Worm (Caenorhabditis elegans): Measurements from ENCODE around the gene ZK353.2.

ZK353.2 gene

ce11 chrIII:8394374-8395302 is 3.9 kb upstream of the ZK353.2 start, which contains the start of gene ZK353.10:
ZK353.10 (minus strand) TSS chrIII:8394424.
- TF ChIP-seq unc-62 (GFP tag; optimal IDR thresholded peaks at IDR 0.05): no peak

ce11 chrIII:8395685-8396084 is 2.8 kb upstream of the ZK353.2 start, which contains the start of gene ZK353.3:
ZK353.3 (plus strand) TSS chrIII:8395985.
- TF ChIP-seq unc-62 (GFP tag; optimal IDR thresholded peaks at IDR 0.05): no peak

ce11 chrIII:8400478-8400877 is 2.0 kb downstream of the ZK353.2 start:
- TF ChIP-seq unc-62 (GFP tag; optimal IDR thresholded peaks at IDR 0.05): no peak

ce11 chrIII:8401887-8402286 is 3.4 kb downstream of the ZK353.2 start, which contains the start of gene lap-1:
lap-1 (minus strand) TSS chrIII:8401928.
- TF ChIP-seq unc-62 (GFP tag; optimal IDR thresholded peaks at IDR 0.05): no peak

ce11 chrIII:8402633-8403032 is 4.1 kb downstream of the ZK353.2 start:
- TF ChIP-seq unc-62 (GFP tag; optimal IDR thresholded peaks at IDR 0.05): no peak

ce11 chrIII:8403507-8403906 is 5.0 kb downstream of the ZK353.2 start, which contains the start of gene cutc-1:
cutc-1 (minus strand) TSS chrIII:8403607.
- TF ChIP-seq unc-62 (GFP tag; optimal IDR thresholded peaks at IDR 0.05): no peak

ce11 chrIII:8405449-8405962 is 7.0 kb downstream of the ZK353.2 start, which contains the start of the genes ubxn-4 and cyy-1:
ubxn-4 (minus strand) TSS chrIII:8405562.
cyy-1 (plus strand) TSS chrIII:8405874.
- no peak for TF ChIP-seq unc-62 (GFP tag; optimal IDR thresholded peaks at IDR 0.05)

- no peak for TF ChIP-seq unc-62 (GFP tag; optimal IDR thresholded peaks at IDR 0.05)
Measured at ce11 chrIII:8409166-8409565, 10.7 kb downstream of the ZK353.2 start, which contains the start of gene ZK353.9. ZK353.9 (plus strand) TSS chrIII:8409496.

- no peak for TF ChIP-seq unc-62 (GFP tag; optimal IDR thresholded peaks at IDR 0.05)
Measured at ce11 chrIII:8410747-8411146, 12.2 kb downstream of the ZK353.2 start.

- TF ChIP-seq unc-62 (GFP tag; optimal IDR thresholded peaks at IDR 0.05): no peak
Measured at ce11 chrIII:8411976-8412375, 13.5 kb downstream of the ZK353.2 start.

ce11 chrIII:8413501-8413900 is 15.0 kb downstream of the ZK353.2 start:
- TF ChIP-seq unc-62 (GFP tag; optimal IDR thresholded peaks at IDR 0.05): no peak

- TF ChIP-seq unc-62 (GFP tag; optimal IDR thresholded peaks at IDR 0.05): no peak
Measured at ce11 chrIII:8416871-8417191, 18.3 kb downstream of the ZK353.2 start.

ce11 chrIII:8417192-8417967 is 18.9 kb downstream of the ZK353.2 start:
- TF ChIP-seq unc-62 (GFP tag; optimal IDR thresholded peaks at IDR 0.05): no peak

ce11 chrIII:8417968-8418267 is 19.4 kb downstream of the ZK353.2 start, which contains the start of gene sor-1:
sor-1 (plus strand) TSS chrIII:8418168.
- TF ChIP-seq unc-62 (GFP tag; optimal IDR thresholded peaks at IDR 0.05): no peak

- TF ChIP-seq unc-62 (GFP tag; optimal IDR thresholded peaks at IDR 0.05): no peak
Measured at ce11 chrIII:8425076-8425475, 26.6 kb downstream of the ZK353.2 start.

- TF ChIP-seq unc-62 (GFP tag; optimal IDR thresholded peaks at IDR 0.05): no peak
Measured at ce11 chrIII:8426271-8426670, 27.8 kb downstream of the ZK353.2 start, which contains the start of gene cec-1. cec-1 (plus strand) TSS chrIII:8426333.

Data from whole organism, dauer.